Fruit fly (Drosophila melanogaster) whole organism, prepupa: ENCODE measurements around the gene ebd2.

Experiments
- CG3919 ChIP-seq: fragments of 200-800 bp; sonication (Bioruptor generic); optimal IDR thresholded peaks from 3 replicates; lab custom pipeline; 2016; ENCODE audit warnings: missing biosample characterization, missing genetic modification characterization
- CG4318 ChIP-seq: fragments of 200-800 bp; sonication (Bioruptor generic); optimal IDR thresholded peaks from 3 replicates; lab custom pipeline; 2017; ENCODE audit warnings: missing biosample characterization, mild to moderate bottlenecking, missing genetic modification characterization
- CG6808 ChIP-seq: fragments of 200-800 bp; sonication (Bioruptor generic); optimal IDR thresholded peaks from 3 replicates; lab custom pipeline; 2017; ENCODE audit warnings: missing biosample characterization, missing genetic modification characterization, mild to moderate bottlenecking, moderate library complexity, missing genetic modification reagents
- Ets96B ChIP-seq: fragments of 200-800 bp; optimal IDR thresholded peaks from 2 replicates; lab custom pipeline; 2019; ENCODE audit warnings: missing biosample characterization, mild to moderate bottlenecking, missing genetic modification characterization, moderate library complexity
- Smox ChIP-seq: fragments of 200-800 bp; sonication (Bioruptor generic); optimal IDR thresholded peaks from 3 replicates; lab custom pipeline; 2016; ENCODE audit warnings: missing biosample characterization, missing genetic modification characterization
- Sox102F ChIP-seq: fragments of 200-800 bp; sonication (Bioruptor generic); optimal IDR thresholded peaks from 2 replicates; lab custom pipeline; 2016; ENCODE audit warnings: missing biosample characterization, mild to moderate bottlenecking, missing genetic modification characterization
- cyc ChIP-seq: fragments of 200-800 bp; sonication (Bioruptor generic); optimal IDR thresholded peaks from 3 replicates; lab custom pipeline; 2016; ENCODE audit warnings: missing biosample characterization, missing genetic modification characterization
- dac ChIP-seq: fragments of 200-800 bp; sonication (Bioruptor generic); optimal IDR thresholded peaks from 2 replicates; lab custom pipeline; 2017; ENCODE audit warnings: missing biosample characterization, mild to moderate bottlenecking, missing genetic modification characterization
- eg ChIP-seq: fragments of 200-800 bp; sonication (Bioruptor generic); IDR thresholded peaks from 3 replicates; pipeline ENCODE4 v1.3.6; 2022; ENCODE audit warnings: missing biosample characterization, missing genetic modification characterization

- no peak for TF ChIP-seq dac (GFP tag; lab: Kevin White, UChicago)
- TF ChIP-seq CG4318 (GFP tag; lab: Kevin White, UChicago), result no peak
- TF ChIP-seq CG3919, result peak; percentile 31
- TF ChIP-seq Ets96B, result peak; percentile 38
- no peak for TF ChIP-seq cyc (GFP tag; lab: Kevin White, UChicago)
- TF ChIP-seq Sox102F (GFP tag; lab: Kevin White, UChicago), result no peak
- no peak for TF ChIP-seq Smox (GFP tag; lab: Kevin White, UChicago)
- TF ChIP-seq eg (GFP tag; lab: Robert Waterston, UW), result no peak
- peak; percentile 15 for TF ChIP-seq CG6808 (GFP tag; lab: Kevin White, UChicago)
Observed at dm6 chr3L:21301737-21302487, 47.2 kb downstream of the ebd2 start.
